Fruit fly (Drosophila melanogaster) whole organism, embryonic: ENCODE measurements around the gene Mco4.
A peak's percentile ranks its signal among the peaks of the same experiment; 100 is the strongest.

Experiments used
- Antp ChIP-seq: fragments of 200-800 bp; sonication (Bioruptor generic); optimal IDR thresholded peaks from 3 replicates; lab custom pipeline; 2016; ENCODE audit warnings: missing biosample characterization, missing genetic modification characterization
- Awh ChIP-seq: fragments of 200-800 bp; sonication (Bioruptor generic); IDR thresholded peaks from 2 replicates; pipeline ENCODE4, ENCODE4 v1.3.6; 2022; ENCODE audit warnings: missing biosample characterization, missing genetic modification characterization
- B-H2 ChIP-seq: fragments of 200-800 bp; sonication (Bioruptor generic); optimal IDR thresholded peaks from 2 replicates; lab custom pipeline; 2018; ENCODE audit warnings: missing biosample characterization, mild to moderate bottlenecking, missing genetic modification characterization
- CG10565 ChIP-seq: fragments of 200-800 bp; sonication (Bioruptor generic); optimal IDR thresholded peaks from 3 replicates; lab custom pipeline; 2016; ENCODE audit warnings: missing biosample characterization, mild to moderate bottlenecking, missing genetic modification characterization
- CG11456 ChIP-seq: fragments of 200-800 bp; sonication (Bioruptor generic); IDR thresholded peaks from 3 replicates; pipeline ENCODE4 v1.3.6; 2022; ENCODE audit warnings: missing biosample characterization, missing genetic modification characterization
- CG12299 ChIP-seq: fragments of 200-800 bp; sonication (Bioruptor generic); optimal IDR thresholded peaks from 2 replicates; lab custom pipeline; 2018; ENCODE audit warnings: missing biosample characterization, mild to moderate bottlenecking, missing genetic modification characterization
- CG1233 ChIP-seq: fragments of 200-800 bp; sonication (Bioruptor generic); optimal IDR thresholded peaks from 4 replicates; lab custom pipeline; 2018; ENCODE audit warnings: missing biosample characterization, mild to moderate bottlenecking, missing genetic modification characterization
- CG14860 ChIP-seq: fragments of 200-800 bp; sonication (Bioruptor generic); IDR thresholded peaks from 3 replicates; pipeline ENCODE4 v1.3.6; 2022; ENCODE audit warnings: missing biosample characterization, missing genetic modification characterization; ENCODE audit not compliant: partially characterized antibody
- CG17328 ChIP-seq: fragments of 200-800 bp; sonication (Bioruptor generic); IDR thresholded peaks from 2 replicates; pipeline ENCODE4 v1.3.6; 2022; ENCODE audit warnings: missing biosample characterization, missing genetic modification characterization
- CG17359 ChIP-seq: fragments of 200-800 bp; sonication (Bioruptor generic); optimal IDR thresholded peaks from 3 replicates; lab custom pipeline; 2018; ENCODE audit warnings: missing biosample characterization, mild to moderate bottlenecking, missing genetic modification characterization, moderate library complexity
- CG2120 ChIP-seq: fragments of 200-800 bp; sonication (Bioruptor generic); optimal IDR thresholded peaks from 3 replicates; lab custom pipeline; 2016; ENCODE audit warnings: missing biosample characterization, missing genetic modification characterization
- CG30403 ChIP-seq: fragments of 200-800 bp; sonication (Bioruptor generic); optimal IDR thresholded peaks from 3 replicates; lab custom pipeline; 2016; ENCODE audit warnings: missing biosample characterization, missing genetic modification characterization
- CG34422 ChIP-seq: fragments of 200-800 bp; sonication (Bioruptor generic); IDR thresholded peaks from 3 replicates; pipeline ENCODE4 v1.3.6; 2022; ENCODE audit warnings: missing biosample characterization, missing genetic modification characterization
- CG4820 ChIP-seq: fragments of 200-800 bp; sonication (Bioruptor generic); optimal IDR thresholded peaks from 3 replicates; lab custom pipeline; 2016; ENCODE audit warnings: missing biosample characterization, missing genetic modification characterization
- CG6683 ChIP-seq: fragments of 200-800 bp; sonication (Bioruptor generic); optimal IDR thresholded peaks from 2 replicates; lab custom pipeline; 2017; ENCODE audit warnings: missing biosample characterization, mild to moderate bottlenecking, missing genetic modification characterization, missing genetic modification reagents
- CG7357 ChIP-seq: fragments of 200-800 bp; sonication (Bioruptor generic); IDR thresholded peaks from 3 replicates; pipeline ENCODE4 v1.3.6; 2022; ENCODE audit warnings: missing biosample characterization, missing genetic modification characterization
- CG7963 ChIP-seq: fragments of 200-800 bp; sonication (Bioruptor generic); IDR thresholded peaks from 3 replicates; pipeline ENCODE4 v1.3.6; 2022; ENCODE audit warnings: missing biosample characterization, missing genetic modification characterization; ENCODE audit not compliant: partially characterized antibody
- CG8290 ChIP-seq, 3 experiments: fragments of 200-800 bp; sonication (Bioruptor generic); optimal IDR thresholded peaks; 2 replicates each; lab custom pipeline; 2016 to 2019; ENCODE audit warnings: missing biosample characterization in 3 of 3, missing genetic modification characterization in 3 of 3, mild to moderate bottlenecking in 2 of 3, moderate library complexity in 1 of 3
- CG8388 ChIP-seq: fragments of 200-800 bp; sonication (Bioruptor generic); optimal IDR thresholded peaks from 2 replicates; lab custom pipeline; 2019; ENCODE audit warnings: missing biosample characterization, mild to moderate bottlenecking, missing genetic modification characterization, moderate library complexity
- CkIIα-i1 ChIP-seq: fragments of 200-800 bp; sonication (Bioruptor generic); IDR thresholded peaks from 2 replicates; pipeline ENCODE4 v1.3.6; 2022; ENCODE audit warnings: missing biosample characterization, missing genetic modification characterization
- CoRest ChIP-seq: fragments of 200-800 bp; sonication (Bioruptor generic); optimal IDR thresholded peaks from 3 replicates; lab custom pipeline; 2018; ENCODE audit warnings: missing biosample characterization, mild to moderate bottlenecking, missing genetic modification characterization, moderate library complexity
- Kr ChIP-seq: fragments of 200-800 bp; sonication (Bioruptor generic); optimal IDR thresholded peaks from 2 replicates; lab custom pipeline; 2017; ENCODE audit warnings: missing biosample characterization, mild to moderate bottlenecking, missing genetic modification characterization
- MBD-R2 ChIP-seq: fragments of 200-800 bp; sonication (Bioruptor generic); IDR thresholded peaks from 2 replicates; pipeline ENCODE4 v1.3.6; 2022; ENCODE audit warnings: missing biosample characterization, missing genetic modification characterization
- MESR4 ChIP-seq: fragments of 200-800 bp; sonication (Bioruptor generic); optimal IDR thresholded peaks from 2 replicates; lab custom pipeline; 2018; ENCODE audit warnings: missing biosample characterization, mild to moderate bottlenecking, missing genetic modification characterization, moderate library complexity
- NFAT ChIP-seq: fragments of 200-800 bp; sonication (Bioruptor generic); IDR thresholded peaks from 2 replicates; pipeline ENCODE4 v1.3.6; 2022; ENCODE audit warnings: missing biosample characterization, missing genetic modification characterization
- Nf-YC ChIP-seq: fragments of 200-800 bp; optimal IDR thresholded peaks from 3 replicates; lab custom pipeline; 2019; ENCODE audit warnings: missing biosample characterization, mild to moderate bottlenecking, missing genetic modification characterization, moderate library complexity
- Opbp ChIP-seq: fragments of 200-800 bp; sonication (Bioruptor generic); IDR thresholded peaks from 3 replicates; pipeline ENCODE4 v1.3.6; 2022; ENCODE audit warnings: missing biosample characterization, missing genetic modification characterization; ENCODE audit not compliant: partially characterized antibody
- Scr ChIP-seq: fragments of 200-800 bp; sonication (Bioruptor generic); IDR thresholded peaks from 2 replicates; pipeline ENCODE4 v1.3.6; 2022; ENCODE audit warnings: missing biosample characterization, missing genetic modification characterization; ENCODE audit not compliant: partially characterized antibody
- Side ChIP-seq: fragments of 200-800 bp; sonication (Bioruptor generic); optimal IDR thresholded peaks from 2 replicates; lab custom pipeline; 2016; ENCODE audit warnings: missing biosample characterization, missing genetic modification characterization
- YL-1 ChIP-seq: fragments of 200-800 bp; sonication (Bioruptor generic); optimal IDR thresholded peaks from 3 replicates; lab custom pipeline; 2017; ENCODE audit warnings: missing biosample characterization, mild to moderate bottlenecking, missing genetic modification characterization
- ara ChIP-seq: fragments of 200-800 bp; sonication (Bioruptor generic); IDR thresholded peaks from 2 replicates; pipeline ENCODE4 v1.3.6; 2022; ENCODE audit warnings: missing biosample characterization, missing genetic modification characterization
- cato ChIP-seq: fragments of 200-800 bp; sonication (Bioruptor generic); optimal IDR thresholded peaks from 2 replicates; lab custom pipeline; 2016; ENCODE audit warnings: missing biosample characterization, missing genetic modification characterization, borderline replicate concordance
- ci ChIP-seq: fragments of 200-800 bp; sonication (Bioruptor generic); IDR thresholded peaks from 3 replicates; pipeline ENCODE4 v1.3.6; 2022; ENCODE audit warnings: missing biosample characterization, missing genetic modification characterization
- gem ChIP-seq: fragments of 200-800 bp; sonication (Bioruptor generic); optimal IDR thresholded peaks from 2 replicates; lab custom pipeline; 2019; ENCODE audit warnings: missing biosample characterization, mild to moderate bottlenecking, missing genetic modification characterization, moderate library complexity
- gro ChIP-seq: fragments of 200-800 bp; sonication (Bioruptor generic); optimal IDR thresholded peaks from 2 replicates; lab custom pipeline; 2016; ENCODE audit warnings: missing biosample characterization, missing genetic modification characterization
- hbn ChIP-seq: fragments of 200-800 bp; sonication (Bioruptor generic); IDR thresholded peaks from 2 replicates; pipeline ENCODE4 v1.3.6; 2022; ENCODE audit warnings: missing biosample characterization, missing genetic modification characterization; ENCODE audit not compliant: partially characterized antibody
- hkb ChIP-seq, 2 experiments: fragments of 200-800 bp in 1 of 2; fragments of >200 bp in 1 of 2; sonication (Bioruptor generic) in 1 of 2; IDR thresholded peaks in 1 of 2; optimal IDR thresholded peaks in 1 of 2; 2 replicates each; pipeline versions ENCODE4 v1.3.6 to Lab custom; 2017 to 2022; ENCODE audit warnings: missing biosample characterization in 1 of 2, missing genetic modification characterization in 1 of 2
- inv ChIP-seq: fragments of 200-800 bp; sonication (Bioruptor generic); IDR thresholded peaks from 2 replicates; pipeline ENCODE4 v1.3.6; 2022; ENCODE audit warnings: missing biosample characterization, missing genetic modification characterization; ENCODE audit not compliant: partially characterized antibody
- jumu ChIP-seq: fragments of 200-800 bp; sonication (Bioruptor generic); optimal IDR thresholded peaks from 3 replicates; lab custom pipeline; 2016; ENCODE audit warnings: missing biosample characterization, missing genetic modification characterization
- kah ChIP-seq: fragments of 200-800 bp; sonication (Bioruptor generic); optimal IDR thresholded peaks from 2 replicates; lab custom pipeline; 2018; ENCODE audit warnings: missing biosample characterization, mild to moderate bottlenecking, missing genetic modification characterization
- lab ChIP-seq: fragments of 200-800 bp; sonication (Bioruptor generic); optimal IDR thresholded peaks from 3 replicates; lab custom pipeline; 2017; ENCODE audit warnings: missing biosample characterization, missing genetic modification characterization, mild to moderate bottlenecking, moderate library complexity, missing genetic modification reagents
- lmd ChIP-seq: fragments of 200-800 bp; sonication (Bioruptor generic); IDR thresholded peaks from 2 replicates; pipeline ENCODE4 v1.3.6; 2022; ENCODE audit warnings: missing biosample characterization, missing genetic modification characterization
- nom ChIP-seq: fragments of 200-800 bp; sonication (Bioruptor generic); optimal IDR thresholded peaks from 2 replicates; lab custom pipeline; 2017; ENCODE audit warnings: missing biosample characterization, missing genetic modification characterization, mild to moderate bottlenecking, moderate library complexity, missing genetic modification reagents
- prd ChIP-seq, 3 experiments: fragments of >200 bp in 2 of 3; fragments of 200-800 bp in 1 of 3; sonication (Bioruptor generic) in 1 of 3; optimal IDR thresholded peaks in 2 of 3; IDR thresholded peaks in 1 of 3; 2 replicates in 2 of 3; 3 replicates in 1 of 3; pipeline versions ENCODE4 v1.3.6 to Lab custom; 2017 to 2022; ENCODE audit warnings: missing biosample characterization in 1 of 3, missing genetic modification characterization in 1 of 3
- schlank ChIP-seq: fragments of 200-800 bp; sonication (Bioruptor generic); optimal IDR thresholded peaks from 2 replicates; lab custom pipeline; 2018; ENCODE audit warnings: missing biosample characterization, mild to moderate bottlenecking, missing genetic modification characterization
- sr ChIP-seq: fragments of 200-800 bp; sonication (Bioruptor generic); IDR thresholded peaks from 3 replicates; pipeline ENCODE4 v1.3.6; 2022; ENCODE audit warnings: missing biosample characterization, missing genetic modification characterization
- tx ChIP-seq: fragments of 200-800 bp; sonication (Bioruptor generic); optimal IDR thresholded peaks from 2 replicates; lab custom pipeline; 2016; ENCODE audit warnings: missing biosample characterization, missing genetic modification characterization
- wor ChIP-seq: fragments of 200-800 bp; sonication (Bioruptor generic); IDR thresholded peaks from 2 replicates; pipeline ENCODE4 v1.3.6; 2022; ENCODE audit warnings: missing biosample characterization, missing genetic modification characterization
- zen ChIP-seq: fragments of 200-800 bp; sonication (Bioruptor generic); optimal IDR thresholded peaks from 3 replicates; lab custom pipeline; 2018; ENCODE audit warnings: missing biosample characterization, mild to moderate bottlenecking, missing genetic modification characterization, moderate library complexity

The Mco4 gene

dm6 chrX:17841923-17842322 lies 14.0 kb downstream of the Mco4 start, which contains the start of gene Taf9 (continued):
- TF ChIP-seq CG10565 (GFP tag; lab: Kevin White, UChicago), result no peak
- TF ChIP-seq CG8388 (GFP tag; lab: Kevin White, UChicago), result no peak
- no peak for TF ChIP-seq CG8290 (GFP tag; optimal IDR thresholded peaks at IDR 0.05; lab: Kevin White, UChicago)
- TF ChIP-seq CG8290 (tag; optimal IDR thresholded peaks at IDR 0.05; lab: Kevin White, UChicago), result peak in 1 of 2 experiments; percentile 31
- TF ChIP-seq hkb (optimal IDR thresholded peaks at IDR 0.05; lab: Kevin White, UChicago), result no peak
- TF ChIP-seq hkb (GFP tag; IDR thresholded peaks at IDR 0.05; lab: Robert Waterston, UW), result no peak
- no peak for TF ChIP-seq Side
- no peak for TF ChIP-seq CG6683 (GFP tag; lab: Kevin White, UChicago)
- no peak for TF ChIP-seq CG11456 (GFP tag; lab: Robert Waterston, UW)
- TF ChIP-seq CG17328 (GFP tag; lab: Robert Waterston, UW), result no peak
- TF ChIP-seq Kr (GFP tag; lab: Kevin White, UChicago), result no peak
- no peak for TF ChIP-seq cato (GFP tag; lab: Kevin White, UChicago)
- TF ChIP-seq CG12299 (tag; lab: Kevin White, UChicago), result no peak
- TF ChIP-seq wor, result no peak
- TF ChIP-seq prd (optimal IDR thresholded peaks at IDR 0.05; lab: Kevin White, UChicago), result no peak
- no peak for TF ChIP-seq prd (GFP tag; IDR thresholded peaks at IDR 0.05; lab: Robert Waterston, UW)
- TF ChIP-seq CG1233 (GFP tag; lab: Kevin White, UChicago), result no peak
- no peak for TF ChIP-seq CoRest (tag; lab: Kevin White, UChicago)
- TF ChIP-seq ara (GFP tag; lab: Robert Waterston, UW), result no peak
- TF ChIP-seq MBD-R2 (GFP tag; lab: Robert Waterston, UW), result peak; percentile 82
- peak; percentile 12 for TF ChIP-seq CG2120 (GFP tag; lab: Kevin White, UChicago)
- TF ChIP-seq Awh (GFP tag; lab: Robert Waterston, UW), result no peak
- peak; percentile 13; the same call in 1 of the 2 replicates for TF ChIP-seq lmd (GFP tag; lab: Robert Waterston, UW)
- TF ChIP-seq jumu, result no peak
- TF ChIP-seq gro (GFP tag; lab: Kevin White, UChicago), result peak; percentile 13
- peak; percentile 67 for TF ChIP-seq CG14860 (GFP tag; lab: Robert Waterston, UW)
- peak; percentile 3 for TF ChIP-seq B-H2 (GFP tag; lab: Kevin White, UChicago)
- no peak for TF ChIP-seq kah (GFP tag; lab: Kevin White, UChicago)
- TF ChIP-seq CG17359, result no peak
- TF ChIP-seq CG4820, result no peak
- 0 out of 3 replicates have a peak, but pooled peaks have one; percentile 50 for TF ChIP-seq CG34422 (GFP tag; lab: Robert Waterston, UW)
- TF ChIP-seq YL-1 (GFP tag; lab: Kevin White, UChicago), result peak; percentile 4
- TF ChIP-seq Scr, result peak; percentile 86
- TF ChIP-seq sr (GFP tag; lab: Robert Waterston, UW), result no peak
- no peak for TF ChIP-seq nom (GFP tag; lab: Kevin White, UChicago)
- TF ChIP-seq zen (tag; lab: Kevin White, UChicago), result no peak
- no peak for TF ChIP-seq schlank (tag; lab: Kevin White, UChicago)
- no peak for TF ChIP-seq tx (GFP tag; lab: Kevin White, UChicago)
- peak; percentile 67 for TF ChIP-seq NFAT
- TF ChIP-seq Antp (GFP tag; lab: Kevin White, UChicago), result no peak
- TF ChIP-seq CkIIα-i1, result no peak
- TF ChIP-seq MESR4 (GFP tag; lab: Kevin White, UChicago), result peak; percentile 43
- peak; percentile 85 for TF ChIP-seq CG7963 (GFP tag; lab: Robert Waterston, UW)
- peak; percentile 75 for TF ChIP-seq inv
- no peak for TF ChIP-seq CG7357
- TF ChIP-seq CG30403 (GFP tag; lab: Kevin White, UChicago), result no peak
- peak; percentile 90 for TF ChIP-seq hbn (GFP tag; lab: Robert Waterston, UW)
- TF ChIP-seq gem (tag; lab: Kevin White, UChicago), result no peak
- TF ChIP-seq Nf-YC (tag; lab: Kevin White, UChicago), result no peak
- no peak for TF ChIP-seq ci
- no peak for TF ChIP-seq lab (GFP tag; lab: Kevin White, UChicago)
- peak; percentile 90 for TF ChIP-seq Opbp (GFP tag; lab: Robert Waterston, UW)
